Worm (Caenorhabditis elegans): ENCODE results near the gene srh-272.

Gene srh-272

ce11 chrV:2892976-2893375 is 29.8 kb downstream of the srh-272 start, which contains the start of gene srh-127:
TSS of gene srh-127 (plus strand) at chrV:2893276.
- TF ChIP-seq flh-1 (GFP tag; optimal IDR thresholded peaks at IDR 0.05) = no peak
- TF ChIP-seq M03D4.4 (tag; optimal IDR thresholded peaks at IDR 0.05) = no peak
- no peak for TF ChIP-seq unc-62 (GFP tag; optimal IDR thresholded peaks at IDR 0.05)
- TF ChIP-seq nhr-2 (tag; optimal IDR thresholded peaks at IDR 0.05) = no peak
- no peak for TF ChIP-seq nhr-237 (tag; optimal IDR thresholded peaks at IDR 0.05)
- no peak for TF ChIP-seq zip-8 (tag; optimal IDR thresholded peaks at IDR 0.05)
- no peak for TF ChIP-seq lsy-2 (tag; optimal IDR thresholded peaks at IDR 0.05)
- no peak for TF ChIP-seq lin-32 (GFP tag; optimal IDR thresholded peaks at IDR 0.05)
- TF ChIP-seq elt-3 (tag; optimal IDR thresholded peaks at IDR 0.05) = no peak
- TF ChIP-seq ztf-11 (tag; optimal IDR thresholded peaks at IDR 0.05) = no peak
- no peak for TF ChIP-seq cnd-1 (tag; optimal IDR thresholded peaks at IDR 0.05)
- no peak for TF ChIP-seq ham-2 (GFP tag; optimal IDR thresholded peaks at IDR 0.05)
- TF ChIP-seq lin-13 (tag; optimal IDR thresholded peaks at IDR 0.05) = no peak
- no peak for TF ChIP-seq mab-5 (tag; optimal IDR thresholded peaks at IDR 0.05)
- TF ChIP-seq tbx-8 (GFP tag; optimal IDR thresholded peaks at IDR 0.05) = no peak
- TF ChIP-seq ceh-39 (tag; optimal IDR thresholded peaks at IDR 0.05) = no peak
- TF ChIP-seq ceh-83 (GFP tag; optimal IDR thresholded peaks at IDR 0.05) = no peak
- no peak for TF ChIP-seq blmp-1 (tag; optimal IDR thresholded peaks at IDR 0.05)

- TF ChIP-seq nhr-28 (tag; optimal IDR thresholded peaks at IDR 0.05) = no peak
- no peak for TF ChIP-seq nhr-237 (tag; optimal IDR thresholded peaks at IDR 0.05)
- TF ChIP-seq ham-2 (GFP tag; optimal IDR thresholded peaks at IDR 0.05) = no peak
- no peak for TF ChIP-seq tbx-8 (GFP tag; optimal IDR thresholded peaks at IDR 0.05)
- TF ChIP-seq mls-2 (tag; optimal IDR thresholded peaks at IDR 0.05) = no peak
These were observed 33.1 kb downstream of the srh-272 start, which contains the start of gene pals-32 for ce11 chrV:2896198-2896660. TSS of gene pals-32 (plus strand) at chrV:2896610.

ce11 chrV:2899867-2900266 is 36.7 kb downstream of the srh-272 start, which contains the start of gene str-46:
TSS of gene str-46 (minus strand) at chrV:2899967.
- no peak for TF ChIP-seq hlh-1 (tag; optimal IDR thresholded peaks at IDR 0.05)
- TF ChIP-seq drap-1 (GFP tag; optimal IDR thresholded peaks at IDR 0.05) = no peak
- no peak for TF ChIP-seq lin-32 (GFP tag; optimal IDR thresholded peaks at IDR 0.05)
- TF ChIP-seq nhr-76 (tag; optimal IDR thresholded peaks at IDR 0.05) = no peak
- TF ChIP-seq pha-4 (tag; optimal IDR thresholded peaks at IDR 0.05) = no peak
- TF ChIP-seq mls-2 (tag; optimal IDR thresholded peaks at IDR 0.05) = no peak
- TF ChIP-seq flh-1 (GFP tag; optimal IDR thresholded peaks at IDR 0.05) = no peak

- TF ChIP-seq drap-1 (GFP tag; optimal IDR thresholded peaks at IDR 0.05) = no peak
- TF ChIP-seq unc-62 (GFP tag; optimal IDR thresholded peaks at IDR 0.05) = no peak
- TF ChIP-seq nhr-28 (tag; optimal IDR thresholded peaks at IDR 0.05) = no peak
- no peak for TF ChIP-seq zip-8 (tag; optimal IDR thresholded peaks at IDR 0.05)
These were observed 40.1 kb downstream of the srh-272 start, which contains the start of gene C31B8.7 for ce11 chrV:2903227-2903626. TSS of gene C31B8.7 (minus strand) at chrV:2903327.

- TF ChIP-seq zip-8 (tag; optimal IDR thresholded peaks at IDR 0.05) = no peak
- TF ChIP-seq flh-1 (GFP tag; optimal IDR thresholded peaks at IDR 0.05) = no peak
- no peak for TF ChIP-seq elt-1 (tag; optimal IDR thresholded peaks at IDR 0.05; ENCODE audit: borderline replicate concordance, insufficient read depth)
- TF ChIP-seq ham-2 (GFP tag; optimal IDR thresholded peaks at IDR 0.05) = no peak
- TF ChIP-seq unc-62 (GFP tag; optimal IDR thresholded peaks at IDR 0.05) = no peak
These were observed 46.4 kb downstream of the srh-272 start, which contains the start of gene zmp-3 for ce11 chrV:2909525-2909924. TSS of gene zmp-3 (minus strand) at chrV:2909625.

ce11 chrV:2912901-2913300 is 49.8 kb downstream of the srh-272 start, which contains the start of gene C31B8.9:
TSS of gene C31B8.9 (minus strand) at chrV:2913001.
- TF ChIP-seq elt-1 (tag; optimal IDR thresholded peaks at IDR 0.05; ENCODE audit: borderline replicate concordance, insufficient read depth) (no peak), sem-2 (GFP tag; optimal IDR thresholded peaks at IDR 0.05) (no peak), M03D4.4 (tag; optimal IDR thresholded peaks at IDR 0.05) (no peak), zip-8 (tag; optimal IDR thresholded peaks at IDR 0.05) (no peak), nhr-2 (tag; optimal IDR thresholded peaks at IDR 0.05) (no peak), unc-62 (GFP tag; optimal IDR thresholded peaks at IDR 0.05) (no peak), sptf-1 (tag; optimal IDR thresholded peaks at IDR 0.05) (no peak), ceh-39 (tag; optimal IDR thresholded peaks at IDR 0.05) (no peak), nhr-237 (tag; optimal IDR thresholded peaks at IDR 0.05) (no peak), lsy-2 (tag; optimal IDR thresholded peaks at IDR 0.05) (no peak), blmp-1 (tag; optimal IDR thresholded peaks at IDR 0.05) (no peak), mab-5 (tag; optimal IDR thresholded peaks at IDR 0.05) (no peak), lin-32 (GFP tag; optimal IDR thresholded peaks at IDR 0.05) (no peak), mep-1 (tag; optimal IDR thresholded peaks at IDR 0.05) (no peak), snpc-4 (tag; optimal IDR thresholded peaks at IDR 0.05) (no peak), lin-13 (tag; optimal IDR thresholded peaks at IDR 0.05) (no peak)

Measured in whole organism, mixed stage, embryonic.